Worm (Caenorhabditis elegans): ENCODE results near the gene Y51B9A.8.

DNA sequence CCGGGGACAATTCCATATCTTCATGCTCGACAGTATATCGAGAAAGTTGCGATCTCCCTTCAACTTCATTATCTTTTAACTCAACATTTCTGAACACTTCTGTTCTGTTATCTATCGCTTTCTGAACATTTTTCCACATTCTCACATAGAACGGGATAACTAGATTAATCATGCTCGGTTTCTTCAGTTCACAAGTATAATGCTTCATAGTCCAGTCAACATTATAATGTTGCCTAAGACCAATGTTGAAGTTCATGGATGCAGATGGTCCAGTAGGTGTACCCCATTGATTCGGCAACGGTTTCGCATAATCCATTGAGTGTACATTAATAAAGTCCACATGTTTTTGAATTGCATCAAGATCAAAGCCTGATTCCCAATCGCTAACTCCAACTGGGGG is 40.2 kb downstream of the Y51B9A.8 start:
- TF ChIP-seq flt-1 (GFP tag; IDR thresholded peaks at IDR 0.05): no peak
- no peak for TF ChIP-seq ztf-29 (GFP tag; IDR thresholded peaks at IDR 0.05)
- TF ChIP-seq klf-2 (GFP tag; conservative IDR thresholded peaks at IDR 0.05): no peak
- no peak for TF ChIP-seq ztf-23 (GFP tag; IDR thresholded peaks at IDR 0.05)

Measured in whole organism, midembryonic.